Worm (Caenorhabditis elegans) whole organism, L4 larva: ENCODE results near the gene ethe-1.

ENCODE experiments used
- arid-1 ChIP-seq: fragments of 200-800 bp; sonication (Bioruptor generic); conservative IDR thresholded peaks from 2 replicates; pipeline ENCODE4 v1.3.6; 2022; ENCODE audit warnings: missing genetic modification reagents, missing genetic modification characterization, missing compliant biosample characterization
- fkh-10 ChIP-seq: fragments of 150-350 bp; optimal IDR thresholded peaks from 2 replicates; lab custom pipeline; 2014; ENCODE audit warnings: missing biosample characterization, missing genetic modification reagents, missing genetic modification characterization
- hlh-11 ChIP-seq: fragments of 200-800 bp; sonication (Bioruptor generic); optimal IDR thresholded peaks from 2 replicates; lab custom pipeline; 2018; ENCODE audit warnings: mild to moderate bottlenecking, missing genetic modification characterization, missing compliant biosample characterization
- hlh-30 ChIP-seq: sonication (generic microtip); optimal IDR thresholded peaks from 2 replicates; lab custom pipeline; 2017; ENCODE audit warnings: antibody characterized with exemption, mild to moderate bottlenecking, missing genetic modification characterization, missing compliant biosample characterization; ENCODE audit not compliant: insufficient read depth
- lin-38 ChIP-seq: fragments of 200-800 bp; sonication (Bioruptor generic); IDR thresholded peaks from 2 replicates; pipeline ENCODE4 v1.3.6; 2022; ENCODE audit warnings: missing genetic modification reagents, missing genetic modification characterization, missing compliant biosample characterization
- nhr-42 ChIP-seq: fragments of 200-800 bp; sonication (Bioruptor generic); IDR thresholded peaks from 2 replicates; pipeline ENCODE4 v1.3.6; 2022; ENCODE audit warnings: missing genetic modification characterization, missing compliant biosample characterization
- nhr-48 ChIP-seq: sonication (generic microtip); optimal IDR thresholded peaks from 2 replicates; lab custom pipeline; 2016; ENCODE audit warnings: mild to moderate bottlenecking, missing genetic modification characterization, missing compliant biosample characterization
- nhr-77 ChIP-seq: fragments of 150-350 bp; optimal IDR thresholded peaks from 2 replicates; lab custom pipeline; 2014; ENCODE audit warnings: missing biosample characterization, missing genetic modification characterization
- set-16 ChIP-seq: fragments of 200-800 bp; sonication (Bioruptor generic); IDR thresholded peaks from 2 replicates; pipeline ENCODE4 v1.3.6; 2022; ENCODE audit warnings: missing genetic modification reagents, missing genetic modification characterization, missing compliant biosample characterization
- snpc-4 ChIP-seq: fragments of 150-350 bp; optimal IDR thresholded peaks from 2 replicates; lab custom pipeline; 2014; ENCODE audit warnings: missing biosample characterization, missing genetic modification characterization
- unc-39 ChIP-seq: sonication (generic microtip); optimal IDR thresholded peaks from 2 replicates; lab custom pipeline; 2017; ENCODE audit warnings: missing biosample characterization, missing genetic modification characterization
- unc-62 ChIP-seq, 3 experiments: fragments of 150-350 bp in 1 of 3; sonication (generic microtip); optimal IDR thresholded peaks in 2 of 3; peaks in 1 of 3; 1 replicate in 1 of 3; 2 replicates in 2 of 3; lab custom pipeline; 2014 to 2017; ENCODE audit warnings: missing biosample characterization in 3 of 3, missing genetic modification characterization in 3 of 3, missing genetic modification reagents in 3 of 3, missing genotype in 1 of 3

- TF ChIP-seq hlh-11 (peak; percentile 32), unc-39 (tag; lab: Kevin White, UChicago) (no peak), snpc-4 (tag; lab: Kevin White, UChicago) (no peak), unc-62 (GFP tag; optimal IDR thresholded peaks at IDR 0.05 in 1 of 2; lab: Kevin White, UChicago) (peak in 1 of 2 experiments; percentile 93), unc-62 (tag; optimal IDR thresholded peaks at IDR 0.05; lab: Kevin White, UChicago) (no peak), hlh-30 (tag; lab: Kevin White, UChicago) (peak; percentile 89), fkh-10 (GFP tag; lab: Kevin White, UChicago) (no peak), set-16 (no peak), nhr-77 (tag; lab: Kevin White, UChicago) (peak; percentile 21), nhr-42 (no peak), nhr-48 (no peak), arid-1 (GFP tag; lab: Robert Waterston, UW) (no peak), lin-38 (GFP tag; lab: Robert Waterston, UW) (no peak)
These were observed 25.8 kb upstream of the ethe-1 start for ce11 chrIV:9534342-9534741.
